Worm (Caenorhabditis elegans) whole organism, early embryonic: Measurements from ENCODE around the gene flp-21.

ENCODE experiments used
- hmg-4 ChIP-seq: fragments of 200-800 bp; sonication (Bioruptor generic); optimal IDR thresholded peaks from 2 replicates; lab custom pipeline; 2018; ENCODE audit warnings: mild to moderate bottlenecking, missing genetic modification characterization, missing compliant biosample characterization
- tbx-37 ChIP-seq: fragments of 200-800 bp; sonication (Bioruptor generic); conservative IDR thresholded peaks from 2 replicates; pipeline ENCODE4 v1.3.6; 2022; ENCODE audit warnings: missing genetic modification reagents, missing genetic modification characterization, missing compliant biosample characterization

flp-21 gene

DNA sequence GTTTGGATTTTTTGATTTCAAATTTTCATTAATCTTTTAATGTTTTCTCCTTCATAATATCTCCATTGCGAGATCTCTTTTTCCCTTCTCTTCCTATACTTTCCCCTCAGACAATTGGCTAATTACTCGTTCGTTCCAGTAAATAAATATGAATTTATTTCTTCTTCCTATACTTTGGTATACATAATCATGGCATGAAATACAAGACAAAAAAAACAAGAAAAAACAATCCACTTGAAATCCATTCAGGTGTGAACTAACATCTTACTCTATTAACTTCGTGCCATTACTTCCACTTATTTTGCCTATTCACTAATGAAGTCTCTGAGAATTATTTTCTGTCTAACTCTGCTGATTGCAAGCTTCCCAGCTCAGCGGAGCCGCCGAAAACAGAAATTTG is 49.1 kb downstream of the flp-21 start, which contains the start of gene grd-8:
grd-8 (plus strand) TSS at position 301 of the 400 bp plus-strand sequence.
- TF ChIP-seq hmg-4 (GFP tag; lab: Kevin White, UChicago) (no peak), tbx-37 (GFP tag; lab: Robert Waterston, UW) (no peak)
